Worm (Caenorhabditis elegans): Measurements from ENCODE around the gene lmbr-1.
"Not testable (repeated sequence)": the region's sequence is repeated elsewhere in the genome, so short reads cannot be mapped to it uniquely, and the experiment has no call there.

DNA sequence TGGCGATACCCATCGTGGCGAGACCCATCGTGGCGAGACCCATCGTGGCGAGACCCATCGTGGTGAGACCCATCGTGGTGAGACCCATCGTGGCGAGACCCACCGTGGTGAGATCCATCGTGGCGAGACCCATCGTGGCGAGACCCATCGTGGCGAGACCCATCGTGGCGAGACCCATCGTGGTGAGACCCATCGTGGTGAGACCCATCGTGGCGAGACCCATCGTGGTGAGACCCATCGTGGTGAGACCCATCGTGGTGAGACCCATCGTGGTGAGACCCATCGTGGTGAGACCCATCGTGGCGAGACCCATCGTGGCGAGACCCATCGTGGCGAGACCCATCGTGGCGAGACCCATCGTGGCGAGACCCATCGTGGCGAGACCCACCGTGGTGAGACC, 36.5 kb upstream of the lmbr-1 start:
- not testable (repeated sequence) for TF ChIP-seq egl-27 (tag; optimal IDR thresholded peaks at IDR 0.05); snpc-4 (tag; optimal IDR thresholded peaks at IDR 0.05); F37D6.2 (tag; optimal IDR thresholded peaks at IDR 0.05); ztf-11 (tag; optimal IDR thresholded peaks at IDR 0.05); mdt-29 (GFP tag; IDR thresholded peaks at IDR 0.05); nhr-111 (GFP tag; optimal IDR thresholded peaks at IDR 0.05)
